Worm (Caenorhabditis elegans): ENCODE measurements around the gene sri-69.

- no peak for TF ChIP-seq him-1 (tag; optimal IDR thresholded peaks at IDR 0.05)
- TF ChIP-seq W03F9.2 (tag; optimal IDR thresholded peaks at IDR 0.05) = no peak
- no peak for TF ChIP-seq dao-5 (tag; optimal IDR thresholded peaks at IDR 0.05)
These were observed 7.0 kb downstream of the sri-69 start, which contains the start of gene sri-9 for ce11 chrV:17001167-17001566.

All from whole organism, L4/young adult.